Fruit fly (Drosophila melanogaster) whole organism, wandering third instar larva: ENCODE measurements around the gene blot.

Experiments
- Abd-B ChIP-seq: fragments of >200 bp; optimal IDR thresholded peaks from 2 replicates; lab custom pipeline; 2017; ENCODE audit warnings: missing biosample characterization, missing genetic modification characterization
- CG32264 ChIP-seq: fragments of 200-800 bp; sonication (Bioruptor generic); optimal IDR thresholded peaks from 2 replicates; lab custom pipeline; 2016; ENCODE audit warnings: missing biosample characterization, missing genetic modification characterization
- CG9705 ChIP-seq: fragments of 200-800 bp; sonication (Bioruptor generic); optimal IDR thresholded peaks from 2 replicates; lab custom pipeline; 2018; ENCODE audit warnings: missing biosample characterization, mild to moderate bottlenecking, missing genetic modification characterization
- CrebA ChIP-seq: fragments of 200-800 bp; sonication (Bioruptor generic); optimal IDR thresholded peaks from 2 replicates; lab custom pipeline; 2016; ENCODE audit warnings: missing biosample characterization, mild to moderate bottlenecking, missing genetic modification characterization, borderline replicate concordance
- Dfd ChIP-seq: fragments of >200 bp; optimal IDR thresholded peaks from 2 replicates; lab custom pipeline; 2017; ENCODE audit warnings: missing biosample characterization, missing genetic modification characterization
- Dif ChIP-seq: fragments of 200-275, 200-300 bp; sonication (Bioruptor generic); optimal IDR thresholded peaks from 2 replicates; lab custom pipeline; 2018; ENCODE audit warnings: missing biosample characterization, missing genetic modification characterization; ENCODE audit not compliant: partially characterized antibody
- GATAd ChIP-seq: sonication (Bioruptor generic); optimal IDR thresholded peaks from 2 replicates; lab custom pipeline; 2016; ENCODE audit warnings: missing biosample characterization, missing genetic modification characterization
- HLH106 ChIP-seq: fragments of 200-800 bp; optimal IDR thresholded peaks from 3 replicates; lab custom pipeline; 2019; ENCODE audit warnings: missing biosample characterization, mild to moderate bottlenecking, missing genetic modification characterization, moderate library complexity
- Hnf4 ChIP-seq: fragments of 200-800 bp; sonication (Bioruptor generic); optimal IDR thresholded peaks from 2 replicates; lab custom pipeline; 2016; ENCODE audit warnings: missing biosample characterization, mild to moderate bottlenecking, missing genetic modification characterization
- Hr78 ChIP-seq: fragments of >200 bp; optimal IDR thresholded peaks from 2 replicates; lab custom pipeline; 2017; ENCODE audit warnings: missing biosample characterization, missing genetic modification characterization
- Hr83 ChIP-seq: fragments of 200-300 bp; sonication (Bioruptor generic); optimal IDR thresholded peaks from 2 replicates; lab custom pipeline; 2016; ENCODE audit warnings: missing biosample characterization, mild to moderate bottlenecking, missing genetic modification characterization, moderate library complexity; ENCODE audit not compliant: poor library complexity, severe bottlenecking
- Jra ChIP-seq: sonication (Bioruptor generic); optimal IDR thresholded peaks from 2 replicates; lab custom pipeline; 2016; ENCODE audit warnings: missing biosample characterization, missing genetic modification characterization
- Mio ChIP-seq: sonication (Bioruptor generic); optimal IDR thresholded peaks from 2 replicates; lab custom pipeline; 2016; ENCODE audit warnings: missing biosample characterization, missing genetic modification characterization
- Myc ChIP-seq: fragments of >200 bp; optimal IDR thresholded peaks from 2 replicates; lab custom pipeline; 2017
- N ChIP-seq: fragments of >200 bp; optimal IDR thresholded peaks from 2 replicates; lab custom pipeline; 2018; ENCODE audit warnings: missing biosample characterization, missing external identifiers, missing genetic modification characterization
- OdsH ChIP-seq: fragments of 200-800 bp; sonication (Bioruptor generic); optimal IDR thresholded peaks from 2 replicates; lab custom pipeline; 2016; ENCODE audit warnings: missing biosample characterization, mild to moderate bottlenecking, missing genetic modification characterization
- Rel ChIP-seq, 2 experiments: fragments of 200-800 bp; sonication (Bioruptor generic) in 1 of 2; optimal IDR thresholded peaks; 2 replicates in 1 of 2; 3 replicates in 1 of 2; lab custom pipeline; 2016 to 2019; ENCODE audit warnings: mild to moderate bottlenecking in 2 of 2, missing biosample characterization in 2 of 2, missing genetic modification characterization in 2 of 2, moderate library complexity in 1 of 2
- Sp1 ChIP-seq: fragments of 200-800 bp; sonication (Bioruptor generic); optimal IDR thresholded peaks from 3 replicates; lab custom pipeline; 2019; ENCODE audit warnings: missing biosample characterization, mild to moderate bottlenecking, missing genetic modification characterization, moderate library complexity
- Vsx2 ChIP-seq: fragments of 200-300, 225-300 bp; sonication (Bioruptor generic); optimal IDR thresholded peaks from 2 replicates; lab custom pipeline; 2018; ENCODE audit warnings: missing biosample characterization, missing genetic modification characterization; ENCODE audit not compliant: partially characterized antibody
- br ChIP-seq: fragments of 200-800 bp; sonication (Bioruptor generic); optimal IDR thresholded peaks from 2 replicates; lab custom pipeline; 2016; ENCODE audit warnings: missing biosample characterization, missing genetic modification characterization
- brk ChIP-seq: fragments of 200-800 bp; sonication (Bioruptor generic); optimal IDR thresholded peaks from 2 replicates; lab custom pipeline; 2016; ENCODE audit warnings: missing biosample characterization, mild to moderate bottlenecking, missing genetic modification characterization
- dl ChIP-seq, 2 experiments: fragments of 175-275, 200-275 bp in 1 of 2; fragments of 200-275 bp in 1 of 2; sonication (Bioruptor generic); optimal IDR thresholded peaks; lab custom pipeline; 2018; ENCODE audit warnings: mild to moderate bottlenecking in 2 of 2, missing biosample characterization in 2 of 2, missing genetic modification characterization in 2 of 2, moderate library complexity in 2 of 2; ENCODE audit not compliant: partially characterized antibody in 2 of 2, insufficient read depth in 1 of 2
- dmrt93B ChIP-seq: fragments of 200-800 bp; sonication (Bioruptor generic); optimal IDR thresholded peaks from 2 replicates; lab custom pipeline; 2018; ENCODE audit warnings: missing biosample characterization, mild to moderate bottlenecking, missing genetic modification characterization
- dsf ChIP-seq: sonication (Bioruptor generic); optimal IDR thresholded peaks from 2 replicates; lab custom pipeline; 2016; ENCODE audit warnings: missing biosample characterization, missing genetic modification characterization, borderline replicate concordance
- ey ChIP-seq: fragments of 200-800 bp; sonication (Bioruptor generic); optimal IDR thresholded peaks from 2 replicates; lab custom pipeline; 2016; ENCODE audit warnings: missing biosample characterization, missing genetic modification characterization
- foxo ChIP-seq, 2 experiments: fragments of 200-800 bp; sonication (Bioruptor generic); optimal IDR thresholded peaks; 2 replicates in 1 of 2; 3 replicates in 1 of 2; lab custom pipeline; 2016 to 2017; ENCODE audit warnings: missing biosample characterization in 2 of 2, missing genetic modification characterization in 2 of 2
- fru ChIP-seq: fragments of 200-800 bp; sonication (Bioruptor generic); optimal IDR thresholded peaks from 3 replicates; lab custom pipeline; 2016; ENCODE audit warnings: missing biosample characterization, mild to moderate bottlenecking, missing genetic modification characterization
- h ChIP-seq: fragments of 200-800 bp; sonication (Bioruptor generic); optimal IDR thresholded peaks from 3 replicates; lab custom pipeline; 2016; ENCODE audit warnings: missing biosample characterization, mild to moderate bottlenecking, missing genetic modification characterization
- jim ChIP-seq: fragments of 175-275, 200-325 bp; sonication (Bioruptor generic); optimal IDR thresholded peaks from 2 replicates; lab custom pipeline; 2016; ENCODE audit warnings: missing biosample characterization, mild to moderate bottlenecking, missing genetic modification characterization
- lola ChIP-seq: fragments of >200 bp; optimal IDR thresholded peaks from 2 replicates; lab custom pipeline; 2017; ENCODE audit warnings: missing biosample characterization, missing genetic modification characterization
- pan ChIP-seq: fragments of >200 bp; optimal IDR thresholded peaks from 2 replicates; lab custom pipeline; 2017
- psq ChIP-seq: fragments of 200-800 bp; sonication (Bioruptor generic); optimal IDR thresholded peaks from 3 replicates; lab custom pipeline; 2017; ENCODE audit warnings: missing biosample characterization, mild to moderate bottlenecking, missing genetic modification characterization, moderate library complexity
- rgr ChIP-seq: fragments of 200-800 bp; sonication (Bioruptor generic); optimal IDR thresholded peaks from 3 replicates; lab custom pipeline; 2016; ENCODE audit warnings: missing biosample characterization, mild to moderate bottlenecking, missing genetic modification characterization
- sage ChIP-seq: fragments of 200-800 bp; sonication (Bioruptor generic); optimal IDR thresholded peaks from 2 replicates; lab custom pipeline; 2016; ENCODE audit warnings: missing biosample characterization, mild to moderate bottlenecking, missing genetic modification characterization
- sv ChIP-seq: fragments of 200-800 bp; sonication (Bioruptor generic); optimal IDR thresholded peaks from 3 replicates; lab custom pipeline; 2016; ENCODE audit warnings: missing biosample characterization, missing genetic modification characterization
- tai ChIP-seq: sonication (Bioruptor generic); optimal IDR thresholded peaks from 2 replicates; lab custom pipeline; 2016; ENCODE audit warnings: missing biosample characterization, missing genetic modification characterization
- usp ChIP-seq: fragments of >200 bp; optimal IDR thresholded peaks from 2 replicates; lab custom pipeline; 2017; ENCODE audit warnings: missing biosample characterization, missing genetic modification characterization
- woc ChIP-seq: sonication (Bioruptor generic); optimal IDR thresholded peaks from 2 replicates; lab custom pipeline; 2016; ENCODE audit warnings: missing biosample characterization, mild to moderate bottlenecking, missing genetic modification characterization

Gene blot

DNA sequence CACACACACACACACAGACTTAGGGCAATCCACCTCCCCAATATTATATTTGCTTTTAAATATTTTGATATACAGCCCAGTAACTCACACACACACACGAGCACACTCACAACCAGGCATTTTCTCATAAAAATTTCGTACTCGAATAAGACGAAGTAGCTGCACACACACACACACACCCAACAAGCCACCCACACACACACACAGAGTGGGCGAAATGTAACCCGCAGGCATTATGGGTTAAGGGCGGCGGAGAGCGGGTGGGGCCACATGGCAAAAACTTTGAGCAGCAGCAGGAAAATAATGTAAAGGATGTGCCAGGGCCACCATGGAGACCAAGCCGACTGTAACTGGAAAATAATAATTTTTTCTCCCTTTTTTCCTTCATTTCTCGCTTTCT, 20.3 kb upstream of the blot start:
- TF ChIP-seq Dfd (peak; percentile 72), foxo (GFP tag; optimal IDR thresholded peaks at IDR 0.05; lab: Kevin White, UChicago) (no peak), ey (GFP tag; lab: Kevin White, UChicago) (no peak)

- TF ChIP-seq sage (GFP tag; lab: Kevin White, UChicago) (no peak), br (no peak), Mio (GFP tag; lab: Kevin White, UChicago) (no peak), fru (GFP tag; lab: Kevin White, UChicago) (no peak), ey (GFP tag; lab: Kevin White, UChicago) (no peak)
Observed at dm6 chr3L:17438872-17439495, 17.7 kb upstream of the blot start, which contains the start of gene CG18265. Gene CG18265, plus strand, starts transcription at chr3L:17439401.

- TF ChIP-seq pan (lab: Kevin White, UChicago) (no peak), rgr (GFP tag; lab: Kevin White, UChicago) (no peak), CG9705 (GFP tag; lab: Kevin White, UChicago) (no peak), Hnf4 (GFP tag; lab: Kevin White, UChicago) (no peak), GATAd (no peak), Hr83 (GFP tag; lab: Kevin White, UChicago) (no peak), psq (GFP tag; lab: Kevin White, UChicago) (no peak), dl (GFP tag; optimal IDR thresholded peaks at IDR 0.05; lab: Kevin White, UChicago; ENCODE audit: insufficient read depth in 1 of 2, partially characterized antibody in 2 of 2) (no peak)
- TF ChIP-seq, all 38 proteins: peak for 0
Observed at dm6 chr3L:17436331-17436730, 15.0 kb upstream of the blot start, which contains the start of gene CG12229. Gene CG12229, minus strand, starts transcription at chr3L:17436431.

DNA sequence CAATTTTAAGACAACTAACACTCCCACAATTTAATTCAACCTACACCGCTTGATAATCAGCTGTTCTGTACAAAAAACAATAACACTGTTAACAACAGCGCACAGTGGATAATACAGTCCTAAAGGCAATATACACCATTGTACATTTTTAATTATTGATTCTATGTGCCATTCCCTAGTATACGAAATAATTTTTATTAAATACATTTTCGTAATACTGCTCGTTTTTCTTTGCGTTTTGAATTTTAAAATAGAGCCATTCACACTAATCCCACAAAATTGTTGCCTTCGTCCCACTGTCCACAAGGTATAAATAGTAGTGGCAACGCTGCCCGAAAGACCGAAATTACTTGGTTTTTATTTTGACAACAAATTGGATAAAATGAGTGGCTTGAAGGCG, 12.2 kb upstream of the blot start, which contains the start of the genes Coq4 and CG32176:
TSS of gene Coq4 (minus strand) at position 67 of the 400 bp plus-strand sequence.
TSS of gene CG32176 (plus strand) at position 314 of the 400 bp plus-strand sequence.
- TF ChIP-seq h (GFP tag; lab: Kevin White, UChicago): peak; percentile 98
- peak; percentile 92 for TF ChIP-seq psq (GFP tag; lab: Kevin White, UChicago)
- TF ChIP-seq dl (GFP tag; optimal IDR thresholded peaks at IDR 0.05; lab: Kevin White, UChicago; ENCODE audit: insufficient read depth in 1 of 2, partially characterized antibody in 2 of 2): no peak
- peak; percentile 99 for TF ChIP-seq sv (GFP tag; lab: Kevin White, UChicago)
- peak; percentile 95 for TF ChIP-seq brk (GFP tag; lab: Kevin White, UChicago)
- no peak for TF ChIP-seq usp (GFP tag; lab: Kevin White, UChicago)
- peak; percentile 46 for TF ChIP-seq jim (GFP tag; lab: Kevin White, UChicago)
- TF ChIP-seq rgr (GFP tag; lab: Kevin White, UChicago): peak; percentile 99
- peak; percentile 91 for TF ChIP-seq Hr83 (GFP tag; lab: Kevin White, UChicago)
- no peak for TF ChIP-seq lola (GFP tag; lab: Kevin White, UChicago)
- TF ChIP-seq Sp1 (GFP tag; lab: Kevin White, UChicago): peak; percentile 94
- TF ChIP-seq CG9705 (GFP tag; lab: Kevin White, UChicago): peak; percentile 95
- TF ChIP-seq fru (GFP tag; lab: Kevin White, UChicago): peak; percentile 97
- peak; percentile 96 for TF ChIP-seq Jra (GFP tag; lab: Kevin White, UChicago)
- no peak for TF ChIP-seq Dfd
- TF ChIP-seq GATAd: peak; percentile 96
- TF ChIP-seq pan (lab: Kevin White, UChicago): no peak
- peak; percentile 98 for TF ChIP-seq Hnf4 (GFP tag; lab: Kevin White, UChicago)
- TF ChIP-seq sage (GFP tag; lab: Kevin White, UChicago): peak; percentile 88
- peak; percentile 97 for TF ChIP-seq tai (GFP tag; lab: Kevin White, UChicago)
- TF ChIP-seq CrebA (GFP tag; lab: Kevin White, UChicago): no peak
- no peak for TF ChIP-seq Myc (lab: Kevin White, UChicago)
- TF ChIP-seq Hr78 (GFP tag; lab: Kevin White, UChicago): no peak
- TF ChIP-seq HLH106 (tag; lab: Kevin White, UChicago): peak; percentile 97
- TF ChIP-seq N (GFP tag; lab: Kevin White, UChicago): no peak
- TF ChIP-seq CG32264 (GFP tag; lab: Kevin White, UChicago): peak; percentile 94
- TF ChIP-seq woc (GFP tag; lab: Kevin White, UChicago): peak; percentile 96
- peak; percentile 90 to 99 for TF ChIP-seq foxo (GFP tag; optimal IDR thresholded peaks at IDR 0.05; lab: Kevin White, UChicago)
- no peak for TF ChIP-seq Abd-B (GFP tag; lab: Kevin White, UChicago)
- peak; percentile 98 for TF ChIP-seq br
- TF ChIP-seq Mio (GFP tag; lab: Kevin White, UChicago): peak; percentile 82
- TF ChIP-seq dsf (GFP tag; lab: Kevin White, UChicago): peak; percentile 95
- peak; percentile 98 for TF ChIP-seq ey (GFP tag; lab: Kevin White, UChicago)
- peak; percentile 42 for TF ChIP-seq Rel (GFP tag; optimal IDR thresholded peaks at IDR 0.05; lab: Kevin White, UChicago)
- peak; percentile 82 for TF ChIP-seq Rel (tag; optimal IDR thresholded peaks at IDR 0.05; lab: Kevin White, UChicago)
- TF ChIP-seq Vsx2 (GFP tag; lab: Kevin White, UChicago): no peak
- peak; percentile 96 for TF ChIP-seq OdsH (GFP tag; lab: Kevin White, UChicago)
- peak; percentile 92 for TF ChIP-seq dmrt93B
- no peak for TF ChIP-seq Dif (GFP tag; lab: Kevin White, UChicago)
